Fruit fly (Drosophila melanogaster) whole organism, embryonic: ENCODE data around the gene trbd.

Experiments
- Ada2b ChIP-seq: fragments of 200-800 bp; sonication (Bioruptor generic); IDR thresholded peaks from 2 replicates; pipeline ENCODE4 v1.3.6; 2022; ENCODE audit warnings: missing biosample characterization, missing genetic modification characterization
- Awh ChIP-seq: fragments of 200-800 bp; sonication (Bioruptor generic); IDR thresholded peaks from 2 replicates; pipeline ENCODE4, ENCODE4 v1.3.6; 2022; ENCODE audit warnings: missing biosample characterization, missing genetic modification characterization
- CG10209 ChIP-seq: fragments of 200-800 bp; sonication (Bioruptor generic); optimal IDR thresholded peaks from 3 replicates; lab custom pipeline; 2017; ENCODE audit warnings: missing biosample characterization, mild to moderate bottlenecking, missing genetic modification characterization, missing genetic modification reagents
- CG10274 ChIP-seq: fragments of 200-800 bp; sonication (Bioruptor generic); optimal IDR thresholded peaks from 3 replicates; lab custom pipeline; 2017; ENCODE audit warnings: missing biosample characterization, mild to moderate bottlenecking, missing genetic modification characterization
- CG13123 ChIP-seq: fragments of 200-800 bp; sonication (Bioruptor generic); optimal IDR thresholded peaks from 2 replicates; lab custom pipeline; 2016; ENCODE audit warnings: missing biosample characterization, missing genetic modification characterization
- CG13775 ChIP-seq: fragments of 200-800 bp; sonication (Bioruptor generic); optimal IDR thresholded peaks from 3 replicates; lab custom pipeline; 2017; ENCODE audit warnings: missing biosample characterization, mild to moderate bottlenecking, missing genetic modification characterization
- CG14860 ChIP-seq: fragments of 200-800 bp; sonication (Bioruptor generic); IDR thresholded peaks from 3 replicates; pipeline ENCODE4 v1.3.6; 2022; ENCODE audit warnings: missing biosample characterization, missing genetic modification characterization; ENCODE audit not compliant: partially characterized antibody
- CG14965 ChIP-seq: fragments of 200-800 bp; sonication (Bioruptor generic); optimal IDR thresholded peaks from 2 replicates; lab custom pipeline; 2016; ENCODE audit warnings: missing biosample characterization, missing genetic modification characterization, borderline replicate concordance
- CG17328 ChIP-seq: fragments of 200-800 bp; sonication (Bioruptor generic); IDR thresholded peaks from 2 replicates; pipeline ENCODE4 v1.3.6; 2022; ENCODE audit warnings: missing biosample characterization, missing genetic modification characterization
- CG17568 ChIP-seq: fragments of 200-800 bp; sonication (Bioruptor generic); optimal IDR thresholded peaks from 2 replicates; lab custom pipeline; 2018; ENCODE audit warnings: missing biosample characterization, mild to moderate bottlenecking, missing genetic modification characterization, moderate library complexity
- CG18262 ChIP-seq: fragments of 200-800 bp; optimal IDR thresholded peaks from 3 replicates; lab custom pipeline; 2019; ENCODE audit warnings: missing biosample characterization, mild to moderate bottlenecking, missing genetic modification characterization, moderate library complexity
- CG18764 ChIP-seq: fragments of 200-800 bp; sonication (Bioruptor generic); optimal IDR thresholded peaks from 3 replicates; lab custom pipeline; 2016; ENCODE audit warnings: missing biosample characterization, missing genetic modification characterization
- CG2120 ChIP-seq: fragments of 200-800 bp; sonication (Bioruptor generic); optimal IDR thresholded peaks from 3 replicates; lab custom pipeline; 2016; ENCODE audit warnings: missing biosample characterization, missing genetic modification characterization
- CG2202 ChIP-seq: fragments of 200-800 bp; sonication (Bioruptor generic); optimal IDR thresholded peaks from 2 replicates; lab custom pipeline; 2018; ENCODE audit warnings: missing biosample characterization, mild to moderate bottlenecking, missing genetic modification characterization
- CG2712 ChIP-seq: fragments of 200-800 bp; optimal IDR thresholded peaks from 3 replicates; lab custom pipeline; 2019; ENCODE audit warnings: missing biosample characterization, mild to moderate bottlenecking, missing genetic modification characterization, moderate library complexity
- CG3065 ChIP-seq: fragments of 200-800 bp; sonication (Bioruptor generic); optimal IDR thresholded peaks from 2 replicates; lab custom pipeline; 2016; ENCODE audit warnings: missing biosample characterization, missing genetic modification characterization
- CG43689 ChIP-seq: fragments of 200-800 bp; sonication (Bioruptor generic); IDR thresholded peaks from 2 replicates; pipeline ENCODE4 v1.3.6; 2022; ENCODE audit warnings: missing biosample characterization, missing genetic modification characterization
- CG6765 ChIP-seq: fragments of 200-800 bp; sonication (Bioruptor generic); optimal IDR thresholded peaks from 3 replicates; lab custom pipeline; 2017; ENCODE audit warnings: missing biosample characterization, mild to moderate bottlenecking, missing genetic modification characterization
- CG6791 ChIP-seq: fragments of 200-800 bp; sonication (Bioruptor generic); IDR thresholded peaks from 3 replicates; pipeline ENCODE4 v1.3.6; 2022; ENCODE audit warnings: missing biosample characterization, missing genetic modification characterization; ENCODE audit not compliant: partially characterized antibody
- CG7928 ChIP-seq: fragments of 200-800 bp; sonication (Bioruptor generic); optimal IDR thresholded peaks from 2 replicates; lab custom pipeline; 2017; ENCODE audit warnings: missing biosample characterization, mild to moderate bottlenecking, missing genetic modification characterization
- CG9215 ChIP-seq: fragments of 200-800 bp; sonication (Bioruptor generic); IDR thresholded peaks from 2 replicates; pipeline ENCODE4 v1.3.6; 2022; ENCODE audit warnings: missing biosample characterization, missing genetic modification characterization
- CG9437 ChIP-seq: fragments of 200-800 bp; sonication (Bioruptor generic); optimal IDR thresholded peaks from 2 replicates; lab custom pipeline; 2018; ENCODE audit warnings: missing biosample characterization, mild to moderate bottlenecking, missing genetic modification characterization
- CG9727 ChIP-seq: fragments of 200-800 bp; sonication (Bioruptor generic); optimal IDR thresholded peaks from 3 replicates; lab custom pipeline; 2017; ENCODE audit warnings: missing biosample characterization, mild to moderate bottlenecking, missing genetic modification characterization
- CoRest ChIP-seq: fragments of 200-800 bp; sonication (Bioruptor generic); optimal IDR thresholded peaks from 3 replicates; lab custom pipeline; 2018; ENCODE audit warnings: missing biosample characterization, mild to moderate bottlenecking, missing genetic modification characterization, moderate library complexity
- Ets65A ChIP-seq: fragments of 200-800 bp; sonication (Bioruptor generic); peaks from one replicate; lab custom pipeline; 2016; ENCODE audit warnings: missing biosample characterization, missing genetic modification characterization
- Fer1 ChIP-seq: fragments of 200-800 bp; sonication (Bioruptor generic); optimal IDR thresholded peaks from 2 replicates; lab custom pipeline; 2017; ENCODE audit warnings: missing biosample characterization, mild to moderate bottlenecking, missing genetic modification characterization
- Gsc ChIP-seq: fragments of 200-800 bp; sonication (Bioruptor generic); IDR thresholded peaks from 2 replicates; pipeline ENCODE4 v1.3.6; 2022; ENCODE audit warnings: missing biosample characterization, missing genetic modification characterization
- H2.0 ChIP-seq: fragments of 200-800 bp; sonication (Bioruptor generic); IDR thresholded peaks from 2 replicates; pipeline ENCODE4 v1.3.6; 2022; ENCODE audit warnings: missing biosample characterization, missing genetic modification characterization
- HLH4C ChIP-seq: fragments of 200-800 bp; sonication (Bioruptor generic); IDR thresholded peaks from 3 replicates; pipeline ENCODE4 v1.3.6; 2022; ENCODE audit warnings: missing biosample characterization, missing genetic modification characterization; ENCODE audit not compliant: partially characterized antibody
- Hr39 ChIP-seq: fragments of >200 bp; optimal IDR thresholded peaks from 2 replicates; lab custom pipeline; 2017
- Lim3 ChIP-seq: fragments of 200-800 bp; sonication (Bioruptor generic); IDR thresholded peaks from 2 replicates; pipeline ENCODE4 v1.3.6; 2022; ENCODE audit warnings: missing biosample characterization, missing genetic modification characterization
- Rfx ChIP-seq: fragments of 200-800 bp; sonication (Bioruptor generic); IDR thresholded peaks from 2 replicates; pipeline ENCODE4 v1.3.6; 2022; ENCODE audit warnings: missing biosample characterization, missing genetic modification characterization
- Spps ChIP-seq: fragments of 200-800 bp; sonication (Bioruptor generic); optimal IDR thresholded peaks from 2 replicates; lab custom pipeline; 2018; ENCODE audit warnings: missing biosample characterization, mild to moderate bottlenecking, missing genetic modification characterization
- Usf ChIP-seq: fragments of 200-800 bp; sonication (Bioruptor generic); optimal IDR thresholded peaks from 2 replicates; lab custom pipeline; 2017; ENCODE audit warnings: missing genotype, missing biosample characterization, missing genetic modification characterization
- az2 ChIP-seq: fragments of 200-800 bp; sonication (Bioruptor generic); optimal IDR thresholded peaks from 3 replicates; lab custom pipeline; 2016; ENCODE audit warnings: missing biosample characterization, missing genetic modification characterization
- bbx ChIP-seq: fragments of 200-800 bp; sonication (Bioruptor generic); IDR thresholded peaks from 2 replicates; pipeline ENCODE4 v1.3.6; 2022; ENCODE audit warnings: missing biosample characterization, missing genetic modification characterization; ENCODE audit not compliant: partially characterized antibody
- chinmo ChIP-seq: fragments of 200-800 bp; sonication (Bioruptor generic); IDR thresholded peaks from 4 replicates; pipeline ENCODE4 v1.3.6; 2022; ENCODE audit warnings: missing biosample characterization, missing genetic modification characterization; ENCODE audit not compliant: partially characterized antibody
- croc ChIP-seq: fragments of 200-800 bp; sonication (Bioruptor generic); conservative IDR thresholded peaks from 3 replicates; pipeline ENCODE4 v1.3.6; 2022; ENCODE audit warnings: missing biosample characterization, missing genetic modification characterization
- esg ChIP-seq: fragments of 200-800 bp; sonication (Bioruptor generic); conservative IDR thresholded peaks from 2 replicates; pipeline ENCODE4 v1.3.6; 2022; ENCODE audit warnings: missing biosample characterization, missing genetic modification characterization
- ewg ChIP-seq: fragments of 200-800 bp; sonication (Bioruptor generic); optimal IDR thresholded peaks from 3 replicates; lab custom pipeline; 2017; ENCODE audit warnings: mild to moderate bottlenecking, missing biosample characterization, missing genetic modification reagents, missing genetic modification characterization
- hth ChIP-seq: fragments of >200 bp; optimal IDR thresholded peaks from 2 replicates; lab custom pipeline; 2017; ENCODE audit warnings: inconsistent platforms
- jigr1 ChIP-seq: fragments of 200-800 bp; sonication (Bioruptor generic); IDR thresholded peaks from 3 replicates; pipeline ENCODE4 v1.3.6; 2022; ENCODE audit warnings: missing biosample characterization, missing genetic modification characterization
- lola ChIP-seq, 3 experiments: fragments of >200 bp in 2 of 3; fragments of 200-800 bp in 1 of 3; sonication (Bioruptor generic) in 1 of 3; optimal IDR thresholded peaks; 2 replicates each; lab custom pipeline; 2017 to 2019; ENCODE audit warnings: missing biosample characterization in 3 of 3, missing genetic modification characterization in 3 of 3, mild to moderate bottlenecking in 1 of 3, moderate library complexity in 1 of 3
- pho ChIP-seq: fragments of 200-800 bp; sonication (Bioruptor generic); optimal IDR thresholded peaks from 2 replicates; lab custom pipeline; 2016; ENCODE audit warnings: missing biosample characterization, missing genetic modification characterization
- pros ChIP-seq: fragments of 200-800 bp; sonication (Bioruptor generic); optimal IDR thresholded peaks from 3 replicates; lab custom pipeline; 2019; ENCODE audit warnings: missing biosample characterization, mild to moderate bottlenecking, missing genetic modification characterization, moderate library complexity
- rib ChIP-seq: fragments of 200-800 bp; sonication (Bioruptor generic); IDR thresholded peaks from 2 replicates; pipeline ENCODE4 v1.3.6; 2022; ENCODE audit warnings: missing biosample characterization, missing genetic modification characterization
- sima ChIP-seq: fragments of 200-800 bp; sonication (Bioruptor generic); optimal IDR thresholded peaks from 2 replicates; lab custom pipeline; 2016; ENCODE audit warnings: missing biosample characterization, missing genetic modification characterization
- slbo ChIP-seq: fragments of 200-800 bp; sonication (Bioruptor generic); IDR thresholded peaks from 2 replicates; pipeline ENCODE4 v1.3.6; 2022; ENCODE audit warnings: missing biosample characterization, missing genetic modification characterization
- sna ChIP-seq: fragments of 200-800 bp; sonication (Bioruptor generic); IDR thresholded peaks from 2 replicates; pipeline ENCODE4 v1.3.6; 2022; ENCODE audit warnings: missing biosample characterization, missing genetic modification characterization; ENCODE audit not compliant: partially characterized antibody
- twi ChIP-seq: fragments of 200-800 bp; optimal IDR thresholded peaks from 2 replicates; lab custom pipeline; 2019; ENCODE audit warnings: missing biosample characterization, mild to moderate bottlenecking, missing genetic modification characterization, moderate library complexity
- usp ChIP-seq: fragments of >200 bp; optimal IDR thresholded peaks from 2 replicates; lab custom pipeline; 2017; ENCODE audit warnings: missing biosample characterization, missing genetic modification characterization

The trbd gene

DNA sequence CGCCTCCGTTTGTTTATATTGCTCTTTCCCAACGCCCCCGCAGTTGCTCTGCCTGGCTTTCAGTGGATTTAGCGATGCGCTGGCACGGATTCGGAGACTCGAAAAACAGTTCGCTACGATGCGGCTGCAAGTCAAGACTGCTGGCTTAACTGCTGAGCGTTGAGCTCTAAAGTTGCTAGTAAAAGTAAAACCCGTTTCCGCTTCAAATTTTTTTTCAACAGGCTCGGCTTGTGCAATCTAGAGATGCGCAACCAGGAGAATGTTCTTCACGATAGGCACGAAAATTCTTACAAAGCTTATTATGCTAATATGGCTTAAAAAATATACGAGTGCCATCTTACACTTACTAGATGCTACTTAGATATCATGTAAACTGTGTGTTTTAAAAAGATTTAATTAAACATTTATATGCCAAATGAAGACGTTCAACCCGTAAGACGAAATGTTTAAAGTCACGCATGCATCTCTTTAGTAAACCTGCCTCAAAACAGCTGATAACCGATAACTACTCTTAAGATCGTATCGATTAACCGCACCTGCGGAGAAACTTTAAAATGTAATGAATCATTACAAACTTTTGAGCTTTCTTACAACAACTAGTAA is 36.5 kb upstream of the trbd start, which contains the start of gene CG12948 (continued):
- TF ChIP-seq az2 (GFP tag; lab: Kevin White, UChicago) (peak; percentile 3), CG2202 (tag; lab: Kevin White, UChicago) (no peak), Usf (GFP tag; lab: Kevin White, UChicago) (no peak), pho (GFP tag; lab: Kevin White, UChicago) (peak; percentile 40), CG18262 (tag; lab: Kevin White, UChicago) (peak; percentile 52), Hr39 (lab: Kevin White, UChicago) (no peak), Rfx (GFP tag; lab: Robert Waterston, UW) (peak; percentile 63), sima (GFP tag; lab: Kevin White, UChicago) (no peak), HLH4C (peak; percentile 79), H2.0 (GFP tag; lab: Robert Waterston, UW) (no peak), CG6791 (GFP tag; lab: Robert Waterston, UW) (peak; percentile 72), Awh (GFP tag; lab: Robert Waterston, UW) (no peak), croc (GFP tag; lab: Robert Waterston, UW) (no peak), CG43689 (no peak), CG10209 (GFP tag; lab: Kevin White, UChicago) (no peak), hth (lab: Kevin White, UChicago) (no peak), CG13775 (GFP tag; lab: Kevin White, UChicago) (peak; percentile 57), usp (GFP tag; lab: Kevin White, UChicago) (no peak), CG3065 (GFP tag; lab: Kevin White, UChicago) (no peak), bbx (GFP tag; lab: Robert Waterston, UW) (peak; percentile 75), chinmo (GFP tag; lab: Robert Waterston, UW) (peak; percentile 90), Lim3 (no peak), CG17328 (no peak), slbo (peak; percentile 67), Ada2b (no peak), pros (GFP tag; lab: Kevin White, UChicago) (peak; percentile 62), CG17568 (GFP tag; lab: Kevin White, UChicago) (no peak), CG9215 (0 out of 2 replicates have a peak, but pooled peaks have one; percentile 44), CG14965 (no peak), twi (tag; lab: Kevin White, UChicago) (peak; percentile 16), Ets65A (GFP tag; lab: Kevin White, UChicago) (peak; percentile 73), CoRest (tag; lab: Kevin White, UChicago) (peak; percentile 58), CG14860 (GFP tag; lab: Robert Waterston, UW) (peak; percentile 78; the same call in 2 of the 3 replicates), lola (GFP tag; optimal IDR thresholded peaks at IDR 0.05; lab: Kevin White, UChicago) (peak in 1 of 3 experiments; percentile 63), CG18764 (GFP tag; lab: Kevin White, UChicago) (no peak), Spps (tag; lab: Kevin White, UChicago) (peak; percentile 4), CG9437 (GFP tag; lab: Kevin White, UChicago) (peak; percentile 30), CG10274 (no peak), rib (no peak), Gsc (GFP tag; lab: Robert Waterston, UW) (no peak), jigr1 (GFP tag; lab: Robert Waterston, UW) (no peak), CG2120 (peak; percentile 77), Fer1 (GFP tag; lab: Kevin White, UChicago) (peak; percentile 57), CG2712 (tag; lab: Kevin White, UChicago) (no peak), CG9727 (peak; percentile 61), CG7928 (GFP tag; lab: Kevin White, UChicago) (no peak), CG6765 (GFP tag; lab: Kevin White, UChicago) (no peak), esg (GFP tag; lab: Robert Waterston, UW) (peak; percentile 42), ewg (GFP tag; lab: Kevin White, UChicago) (no peak), CG13123 (GFP tag; lab: Kevin White, UChicago) (no peak), sna (GFP tag; lab: Robert Waterston, UW) (peak; percentile 96)
